Fruit fly (Drosophila melanogaster) whole organism, embryonic: Measurements from ENCODE around the gene klar.
A peak's percentile ranks its signal among the peaks of the same experiment; 100 is the strongest.

Experiments used
- Abd-B ChIP-seq: fragments of 200-800 bp; sonication (Bioruptor generic); optimal IDR thresholded peaks from 2 replicates; lab custom pipeline; 2018; ENCODE audit warnings: missing biosample characterization, mild to moderate bottlenecking, missing genetic modification characterization, moderate library complexity
- Aef1 ChIP-seq: fragments of 200-800 bp; sonication (Bioruptor generic); IDR thresholded peaks from 3 replicates; pipeline ENCODE4 v1.3.6; 2022; ENCODE audit warnings: missing biosample characterization, missing genetic modification characterization
- Atf3 ChIP-seq: fragments of 200-800 bp; sonication (Bioruptor generic); optimal IDR thresholded peaks from 3 replicates; lab custom pipeline; 2016; ENCODE audit warnings: missing biosample characterization, missing genetic modification characterization
- Atf6 ChIP-seq: fragments of 200-800 bp; sonication (Bioruptor generic); IDR thresholded peaks from 2 replicates; pipeline ENCODE4 v1.3.6; 2022; ENCODE audit warnings: missing biosample characterization, missing genetic modification characterization
- CG10543 ChIP-seq: fragments of 200-800 bp; sonication (Bioruptor generic); optimal IDR thresholded peaks from 3 replicates; lab custom pipeline; 2017; ENCODE audit warnings: missing biosample characterization, mild to moderate bottlenecking, missing genetic modification characterization, moderate library complexity
- CG15269 ChIP-seq: fragments of 200-800 bp; sonication (Bioruptor generic); optimal IDR thresholded peaks from 2 replicates; lab custom pipeline; 2018; ENCODE audit warnings: missing biosample characterization, mild to moderate bottlenecking, missing genetic modification characterization, moderate library complexity
- CG1647 ChIP-seq: fragments of 200-800 bp; sonication (Bioruptor generic); optimal IDR thresholded peaks from 3 replicates; lab custom pipeline; 2016; ENCODE audit warnings: missing biosample characterization, missing genetic modification characterization
- CG17328 ChIP-seq: fragments of 200-800 bp; sonication (Bioruptor generic); IDR thresholded peaks from 2 replicates; pipeline ENCODE4 v1.3.6; 2022; ENCODE audit warnings: missing biosample characterization, missing genetic modification characterization
- CG17361 ChIP-seq: fragments of 200-800 bp; sonication (Bioruptor generic); IDR thresholded peaks from 3 replicates; pipeline ENCODE4 v1.3.6; 2022; ENCODE audit warnings: missing biosample characterization, missing genetic modification characterization
- CG2202 ChIP-seq: fragments of 200-800 bp; sonication (Bioruptor generic); optimal IDR thresholded peaks from 2 replicates; lab custom pipeline; 2018; ENCODE audit warnings: missing biosample characterization, mild to moderate bottlenecking, missing genetic modification characterization
- CG2889 ChIP-seq: fragments of 200-800 bp; sonication (Bioruptor generic); IDR thresholded peaks from 3 replicates; pipeline ENCODE4 v1.3.6; 2022; ENCODE audit warnings: missing biosample characterization, missing genetic modification characterization
- CG33213 ChIP-seq: fragments of 200-800 bp; sonication (Bioruptor generic); optimal IDR thresholded peaks from 3 replicates; lab custom pipeline; 2016; ENCODE audit warnings: missing biosample characterization, missing genetic modification characterization
- CG42726 ChIP-seq: fragments of 200-800 bp; sonication (Bioruptor generic); IDR thresholded peaks from 2 replicates; pipeline ENCODE4 v1.3.6; 2022; ENCODE audit warnings: missing biosample characterization, missing genetic modification characterization; ENCODE audit not compliant: partially characterized antibody
- CG4404 ChIP-seq: fragments of 200-800 bp; sonication (Bioruptor generic); IDR thresholded peaks from 2 replicates; pipeline ENCODE4 v1.3.6; 2022; ENCODE audit warnings: missing biosample characterization, missing genetic modification characterization
- CG5953 ChIP-seq: fragments of 200-800 bp; sonication (Bioruptor generic); IDR thresholded peaks from 2 replicates; pipeline ENCODE4 v1.3.6; 2022; ENCODE audit warnings: missing biosample characterization, missing genetic modification characterization
- CG6272 ChIP-seq: fragments of 200-800 bp; sonication (Bioruptor generic); IDR thresholded peaks from 2 replicates; pipeline ENCODE4 v1.3.6; 2022; ENCODE audit warnings: missing biosample characterization, missing genetic modification characterization
- CG8924 ChIP-seq: fragments of 200-800 bp; optimal IDR thresholded peaks from 3 replicates; lab custom pipeline; 2019; ENCODE audit warnings: missing biosample characterization, mild to moderate bottlenecking, missing genetic modification characterization, moderate library complexity
- CG9215 ChIP-seq: fragments of 200-800 bp; sonication (Bioruptor generic); IDR thresholded peaks from 2 replicates; pipeline ENCODE4 v1.3.6; 2022; ENCODE audit warnings: missing biosample characterization, missing genetic modification characterization
- CG9437 ChIP-seq: fragments of 200-800 bp; sonication (Bioruptor generic); optimal IDR thresholded peaks from 2 replicates; lab custom pipeline; 2018; ENCODE audit warnings: missing biosample characterization, mild to moderate bottlenecking, missing genetic modification characterization
- D19A ChIP-seq: fragments of 200-800 bp; optimal IDR thresholded peaks from 3 replicates; lab custom pipeline; 2019; ENCODE audit warnings: missing biosample characterization, mild to moderate bottlenecking, missing genetic modification characterization, moderate library complexity
- Eip74EF ChIP-seq, 2 experiments: fragments of 200-800 bp in 1 of 2; fragments of >200 bp in 1 of 2; sonication (Bioruptor generic) in 1 of 2; optimal IDR thresholded peaks; 2 replicates each; lab custom pipeline; 2017 to 2019; ENCODE audit warnings: missing biosample characterization in 2 of 2, missing genetic modification characterization in 2 of 2, mild to moderate bottlenecking in 1 of 2, moderate library complexity in 1 of 2
- H2.0 ChIP-seq: fragments of 200-800 bp; sonication (Bioruptor generic); IDR thresholded peaks from 2 replicates; pipeline ENCODE4 v1.3.6; 2022; ENCODE audit warnings: missing biosample characterization, missing genetic modification characterization
- HmgZ ChIP-seq: fragments of 200-800 bp; sonication (Bioruptor generic); optimal IDR thresholded peaks from 2 replicates; lab custom pipeline; 2018; ENCODE audit warnings: missing biosample characterization, mild to moderate bottlenecking, missing genetic modification characterization
- Lim3 ChIP-seq: fragments of 200-800 bp; sonication (Bioruptor generic); IDR thresholded peaks from 2 replicates; pipeline ENCODE4 v1.3.6; 2022; ENCODE audit warnings: missing biosample characterization, missing genetic modification characterization
- Max ChIP-seq: fragments of 200-800 bp; sonication (Bioruptor generic); optimal IDR thresholded peaks from 2 replicates; lab custom pipeline; 2016; ENCODE audit warnings: missing biosample characterization, mild to moderate bottlenecking, missing genetic modification characterization
- Pdp1 ChIP-seq, 2 experiments: fragments of 200-800 bp; sonication (Bioruptor generic); optimal IDR thresholded peaks; 3 replicates each; lab custom pipeline; 2016; ENCODE audit warnings: missing biosample characterization in 2 of 2, missing genetic modification characterization in 2 of 2, mild to moderate bottlenecking in 1 of 2, moderate library complexity in 1 of 2
- Rx ChIP-seq: fragments of 200-800 bp; sonication (Bioruptor generic); IDR thresholded peaks from 2 replicates; pipeline ENCODE4 v1.3.6; 2022; ENCODE audit warnings: missing biosample characterization, missing genetic modification characterization
- ac ChIP-seq: fragments of 200-800 bp; sonication (Bioruptor generic); optimal IDR thresholded peaks from 3 replicates; lab custom pipeline; 2017; ENCODE audit warnings: missing biosample characterization, mild to moderate bottlenecking, missing genetic modification characterization
- al ChIP-seq: fragments of 200-800 bp; sonication (Bioruptor generic); IDR thresholded peaks from 2 replicates; pipeline ENCODE4 v1.3.6; 2022; ENCODE audit warnings: missing biosample characterization, missing genetic modification characterization
- corto ChIP-seq: fragments of 200-800 bp; sonication (Bioruptor generic); optimal IDR thresholded peaks from 2 replicates; lab custom pipeline; 2016; ENCODE audit warnings: missing biosample characterization, mild to moderate bottlenecking, missing genetic modification characterization, moderate library complexity
- crp ChIP-seq, 2 experiments: fragments of 200-800 bp; sonication (Bioruptor generic); optimal IDR thresholded peaks; 2 replicates in 1 of 2; 3 replicates in 1 of 2; lab custom pipeline; 2017; ENCODE audit warnings: missing biosample characterization in 2 of 2, missing genetic modification characterization in 2 of 2, mild to moderate bottlenecking in 1 of 2, moderate library complexity in 1 of 2
- dimm ChIP-seq: fragments of 200-800 bp; sonication (Bioruptor generic); IDR thresholded peaks from 2 replicates; pipeline ENCODE4 v1.3.6; 2022; ENCODE audit warnings: missing biosample characterization, missing genetic modification characterization
- dm ChIP-seq: fragments of 200-800 bp; sonication (Bioruptor generic); optimal IDR thresholded peaks from 3 replicates; lab custom pipeline; 2016; ENCODE audit warnings: missing biosample characterization, missing genetic modification characterization
- ftz-f1 ChIP-seq: fragments of 200-800 bp; sonication (Bioruptor generic); optimal IDR thresholded peaks from 2 replicates; lab custom pipeline; 2016; ENCODE audit warnings: missing biosample characterization, missing genetic modification characterization
- gro ChIP-seq: fragments of 200-800 bp; sonication (Bioruptor generic); optimal IDR thresholded peaks from 2 replicates; lab custom pipeline; 2016; ENCODE audit warnings: missing biosample characterization, missing genetic modification characterization
- gsb-n ChIP-seq: fragments of 200-800 bp; sonication (Bioruptor generic); optimal IDR thresholded peaks from 3 replicates; lab custom pipeline; 2018; ENCODE audit warnings: missing biosample characterization, mild to moderate bottlenecking, missing genetic modification characterization
- hbn ChIP-seq: fragments of 200-800 bp; sonication (Bioruptor generic); IDR thresholded peaks from 2 replicates; pipeline ENCODE4 v1.3.6; 2022; ENCODE audit warnings: missing biosample characterization, missing genetic modification characterization; ENCODE audit not compliant: partially characterized antibody
- inv ChIP-seq: fragments of 200-800 bp; sonication (Bioruptor generic); IDR thresholded peaks from 2 replicates; pipeline ENCODE4 v1.3.6; 2022; ENCODE audit warnings: missing biosample characterization, missing genetic modification characterization; ENCODE audit not compliant: partially characterized antibody
- jumu ChIP-seq: fragments of 200-800 bp; sonication (Bioruptor generic); optimal IDR thresholded peaks from 3 replicates; lab custom pipeline; 2016; ENCODE audit warnings: missing biosample characterization, missing genetic modification characterization
- kay ChIP-seq: fragments of 200-800 bp; sonication (Bioruptor generic); optimal IDR thresholded peaks from 2 replicates; lab custom pipeline; 2016; ENCODE audit warnings: missing biosample characterization, missing genetic modification characterization
- lola ChIP-seq, 3 experiments: fragments of >200 bp in 2 of 3; fragments of 200-800 bp in 1 of 3; sonication (Bioruptor generic) in 1 of 3; optimal IDR thresholded peaks; 2 replicates each; lab custom pipeline; 2017 to 2019; ENCODE audit warnings: missing biosample characterization in 3 of 3, missing genetic modification characterization in 3 of 3, mild to moderate bottlenecking in 1 of 3, moderate library complexity in 1 of 3
- nmo ChIP-seq: fragments of 200-800 bp; sonication (Bioruptor generic); optimal IDR thresholded peaks from 2 replicates; lab custom pipeline; 2018; ENCODE audit warnings: missing biosample characterization, mild to moderate bottlenecking, missing genetic modification characterization, moderate library complexity
- otp ChIP-seq: fragments of 200-800 bp; sonication (Bioruptor generic); IDR thresholded peaks from 3 replicates; pipeline ENCODE4, ENCODE4 v1.3.6; 2022; ENCODE audit warnings: missing biosample characterization, missing genetic modification characterization
- prd ChIP-seq, 3 experiments: fragments of >200 bp in 2 of 3; fragments of 200-800 bp in 1 of 3; sonication (Bioruptor generic) in 1 of 3; optimal IDR thresholded peaks in 2 of 3; IDR thresholded peaks in 1 of 3; 2 replicates in 2 of 3; 3 replicates in 1 of 3; pipeline versions ENCODE4 v1.3.6 to Lab custom; 2017 to 2022; ENCODE audit warnings: missing biosample characterization in 1 of 3, missing genetic modification characterization in 1 of 3
- sim ChIP-seq: fragments of 200-800 bp; sonication (Bioruptor generic); IDR thresholded peaks from 2 replicates; pipeline ENCODE4 v1.3.6; 2022; ENCODE audit warnings: missing biosample characterization, missing genetic modification characterization
- sr ChIP-seq: fragments of 200-800 bp; sonication (Bioruptor generic); IDR thresholded peaks from 3 replicates; pipeline ENCODE4 v1.3.6; 2022; ENCODE audit warnings: missing biosample characterization, missing genetic modification characterization
- tna ChIP-seq: fragments of 200-800 bp; sonication (Bioruptor generic); IDR thresholded peaks from 2 replicates; pipeline ENCODE4 v1.3.6; 2022; ENCODE audit warnings: missing biosample characterization, missing genetic modification characterization; ENCODE audit not compliant: partially characterized antibody
- trem ChIP-seq: fragments of 200-800 bp; optimal IDR thresholded peaks from 3 replicates; lab custom pipeline; 2019; ENCODE audit warnings: missing biosample characterization, mild to moderate bottlenecking, missing genetic modification characterization, moderate library complexity
- ttk ChIP-seq: fragments of 200-800 bp; sonication (Bioruptor generic); IDR thresholded peaks from 2 replicates; pipeline ENCODE4 v2.1.2; 2022; ENCODE audit warnings: missing biosample characterization, missing genetic modification characterization

Gene klar

dm6 chr3L:454802-455579, 85.4 kb downstream of the klar start (continued):
- no peak for TF ChIP-seq prd (optimal IDR thresholded peaks at IDR 0.05; lab: Kevin White, UChicago)
- no peak for TF ChIP-seq prd (GFP tag; IDR thresholded peaks at IDR 0.05; lab: Robert Waterston, UW)
- no peak for TF ChIP-seq ttk (GFP tag; lab: Robert Waterston, UW)
- no peak for TF ChIP-seq CG33213 (GFP tag; lab: Kevin White, UChicago)
- TF ChIP-seq CG9215 (GFP tag; lab: Robert Waterston, UW): no peak
- TF ChIP-seq dm (GFP tag; lab: Kevin White, UChicago): no peak
- TF ChIP-seq Atf3 (GFP tag; lab: Kevin White, UChicago): no peak
- no peak for TF ChIP-seq Abd-B
- TF ChIP-seq corto (GFP tag; lab: Kevin White, UChicago): no peak
- TF ChIP-seq CG6272: no peak
- no peak for TF ChIP-seq HmgZ (tag; lab: Kevin White, UChicago)
- TF ChIP-seq Lim3 (GFP tag; lab: Robert Waterston, UW): no peak
- TF ChIP-seq CG2889 (GFP tag; lab: Robert Waterston, UW): no peak
- no peak for TF ChIP-seq hbn (GFP tag; lab: Robert Waterston, UW)
- TF ChIP-seq CG4404 (GFP tag; lab: Robert Waterston, UW): no peak
- no peak for TF ChIP-seq CG8924
- no peak for TF ChIP-seq lola (GFP tag; optimal IDR thresholded peaks at IDR 0.05; lab: Kevin White, UChicago)
- TF ChIP-seq kay (GFP tag; lab: Kevin White, UChicago): no peak
- no peak for TF ChIP-seq CG17328
- TF ChIP-seq ftz-f1 (GFP tag; lab: Kevin White, UChicago): peak; percentile 86
- no peak for TF ChIP-seq Atf6
- TF ChIP-seq CG9437 (GFP tag; lab: Kevin White, UChicago): no peak
- TF ChIP-seq gro (GFP tag; lab: Kevin White, UChicago): peak; percentile 25
- TF ChIP-seq gsb-n: no peak
- peak; percentile 56 for TF ChIP-seq CG10543
- no peak for TF ChIP-seq jumu (GFP tag; lab: Kevin White, UChicago)
- peak in 1 of 2 experiments; percentile 43 for TF ChIP-seq Eip74EF (GFP tag; optimal IDR thresholded peaks at IDR 0.05; lab: Kevin White, UChicago)
- no peak for TF ChIP-seq inv
- TF ChIP-seq CG15269: peak; percentile 6
- no peak for TF ChIP-seq CG5953 (GFP tag; lab: Robert Waterston, UW)
- peak in 1 of 2 experiments; percentile 61 for TF ChIP-seq Pdp1 (GFP tag; optimal IDR thresholded peaks at IDR 0.05; lab: Kevin White, UChicago)
- no peak for TF ChIP-seq Aef1
- no peak for TF ChIP-seq al
- no peak for TF ChIP-seq trem (tag; lab: Kevin White, UChicago)
- TF ChIP-seq CG1647 (GFP tag; lab: Kevin White, UChicago): no peak
- peak; percentile 97 for TF ChIP-seq sr (GFP tag; lab: Robert Waterston, UW)
- TF ChIP-seq D19A (tag; lab: Kevin White, UChicago): peak; percentile 76
- no peak for TF ChIP-seq CG42726 (GFP tag; lab: Robert Waterston, UW)
- TF ChIP-seq CG2202 (tag; lab: Kevin White, UChicago): no peak
- no peak for TF ChIP-seq tna (GFP tag; lab: Robert Waterston, UW)
- peak; percentile 24; the same call in 1 of the 2 replicates for TF ChIP-seq dimm
- no peak for TF ChIP-seq CG17361 (GFP tag; lab: Robert Waterston, UW)
- no peak for TF ChIP-seq Max (GFP tag; lab: Kevin White, UChicago)
- TF ChIP-seq nmo (GFP tag; lab: Kevin White, UChicago): no peak
- TF ChIP-seq sim (GFP tag; lab: Robert Waterston, UW): no peak
- no peak for TF ChIP-seq ac
- no peak for TF ChIP-seq otp (GFP tag; lab: Robert Waterston, UW)
- no peak for TF ChIP-seq H2.0
- peak in 1 of 2 experiments; percentile 2 for TF ChIP-seq crp (GFP tag; optimal IDR thresholded peaks at IDR 0.05; lab: Kevin White, UChicago)
- TF ChIP-seq Rx: no peak
